Fruit fly (Drosophila melanogaster) whole organism: ENCODE results near the gene nuf.

Experiments
- CG8478 ChIP-seq: fragments of >200 bp; optimal IDR thresholded peaks from 2 replicates; lab custom pipeline; 2018; ENCODE audit warnings: inconsistent platforms
- Dll ChIP-seq: fragments of >200 bp; optimal IDR thresholded peaks from 2 replicates; lab custom pipeline; 2017
- EcR ChIP-seq, 2 experiments: fragments of >200 bp; optimal IDR thresholded peaks; 2 replicates each; lab custom pipeline; 2017; ENCODE audit warnings: missing biosample characterization in 2 of 2, missing genetic modification characterization in 2 of 2, missing genetic modification reagents in 2 of 2
- pan ChIP-seq: fragments of >200 bp; optimal IDR thresholded peaks from 2 replicates; lab custom pipeline; 2017
- psq ChIP-seq: fragments of >200 bp; optimal IDR thresholded peaks from 2 replicates; lab custom pipeline; 2017
- usp ChIP-seq: fragments of >200 bp; optimal IDR thresholded peaks from 2 replicates; lab custom pipeline; 2017; ENCODE audit warnings: missing biosample characterization, missing genetic modification characterization, mixed read lengths

- TF ChIP-seq psq (lab: Kevin White, UChicago) (no peak), pan (lab: Kevin White, UChicago) (no peak), usp (no peak), CG8478 (no peak), EcR (GFP tag; optimal IDR thresholded peaks at IDR 0.05; lab: Kevin White, UChicago) (no peak), Dll (lab: Kevin White, UChicago) (no peak)
Observed at dm6 chr3L:14146386-14146785, 44.3 kb upstream of the nuf start.
